Fruit fly (Drosophila melanogaster): ENCODE results near the gene CG14857.

CG14857 gene

dm6 chr3R:14801407-14801806 is at the start of gene CG14857:
TSS of gene CG14857 (plus strand) at chr3R:14801773.
- TF ChIP-seq cic (GFP tag; optimal IDR thresholded peaks at IDR 0.05) (peak; percentile 70), kay (GFP tag; ENCODE audit: borderline replicate concordance) (peak; percentile 49), Crg-1 (GFP tag; optimal IDR thresholded peaks at IDR 0.05) (no peak), CG33017 (tag; optimal IDR thresholded peaks at IDR 0.05) (peak; percentile 12), Mnt (GFP tag; optimal IDR thresholded peaks at IDR 0.05) (peak; percentile 45), Clk (GFP tag; optimal IDR thresholded peaks at IDR 0.05) (no peak), CG11617 (GFP tag; optimal IDR thresholded peaks at IDR 0.05) (no peak), CG12768 (GFP tag; optimal IDR thresholded peaks at IDR 0.05) (peak; percentile 52), CG7101 (tag; optimal IDR thresholded peaks at IDR 0.05) (no peak)

dm6 chr3R:14754360-14754759 is 47.2 kb upstream of the CG14857 start, which contains the start of gene CG7362:
TSS of gene CG7362 (minus strand) at chr3R:14754460.
- peak; percentile 87 for TF ChIP-seq kay (GFP tag; ENCODE audit: borderline replicate concordance)
- TF ChIP-seq tj (GFP tag; optimal IDR thresholded peaks at IDR 0.05) = no peak

DNA sequence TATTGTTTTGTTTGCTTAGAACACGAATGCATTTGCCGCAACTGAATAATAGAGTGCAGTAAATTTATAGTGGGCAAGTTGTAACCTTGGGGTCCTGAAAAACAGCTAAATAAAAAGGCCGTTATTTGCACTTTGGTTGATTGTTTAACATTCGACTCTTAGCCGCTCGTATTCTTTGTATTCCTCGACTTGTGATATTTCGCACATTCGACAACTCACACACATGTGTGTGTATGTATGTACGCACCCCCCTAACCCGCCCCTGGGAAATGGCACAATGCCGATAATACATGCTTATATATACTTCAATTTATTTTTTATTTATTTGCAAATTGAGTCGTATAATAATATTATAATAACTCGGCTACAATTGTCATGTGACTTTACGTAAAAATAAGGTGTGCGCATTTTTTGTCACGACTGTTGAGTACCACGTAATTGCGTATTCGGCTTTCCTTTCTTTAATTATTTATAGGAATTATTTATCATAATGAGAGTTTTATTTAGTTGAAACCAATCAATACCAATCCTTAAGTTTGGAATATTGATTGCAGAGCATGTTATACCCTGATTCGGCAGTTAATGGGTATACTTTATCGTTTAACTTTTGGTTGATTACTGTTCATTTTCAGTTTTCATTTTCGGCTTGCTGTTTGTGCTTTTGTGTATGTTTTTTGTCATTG is 46.6 kb upstream of the CG14857 start:
- TF ChIP-seq ovo (GFP tag; optimal IDR thresholded peaks at IDR 0.05) = no peak
- TF ChIP-seq CG7045 (GFP tag; optimal IDR thresholded peaks at IDR 0.05) = no peak
- no peak for TF ChIP-seq Hr96 (GFP tag; optimal IDR thresholded peaks at IDR 0.05)
- no peak for TF ChIP-seq CG1620 (GFP tag; optimal IDR thresholded peaks at IDR 0.05)
- TF ChIP-seq Clk (GFP tag; optimal IDR thresholded peaks at IDR 0.05) = no peak
- TF ChIP-seq CG5204 (GFP tag; optimal IDR thresholded peaks at IDR 0.05) = no peak
- TF ChIP-seq kay (GFP tag; ENCODE audit: borderline replicate concordance) = no peak
- TF ChIP-seq CG33017 (tag; optimal IDR thresholded peaks at IDR 0.05) = peak; percentile 48
- TF ChIP-seq tj (GFP tag; optimal IDR thresholded peaks at IDR 0.05) = peak; percentile 74
- TF ChIP-seq bab1 (GFP tag; optimal IDR thresholded peaks at IDR 0.05) = peak; percentile 92
- peak; percentile 50 for TF ChIP-seq CG12768 (GFP tag; optimal IDR thresholded peaks at IDR 0.05)
- no peak for TF ChIP-seq toe (GFP tag; optimal IDR thresholded peaks at IDR 0.05)
- peak; percentile 59 for TF ChIP-seq CG7101 (tag; optimal IDR thresholded peaks at IDR 0.05)
- TF ChIP-seq cnc (optimal IDR thresholded peaks at IDR 0.05) = no peak
- TF ChIP-seq CG14711 (tag; optimal IDR thresholded peaks at IDR 0.05) = peak; percentile 73
- peak; percentile 47 for TF ChIP-seq cic (GFP tag; optimal IDR thresholded peaks at IDR 0.05)
- no peak for TF ChIP-seq Crg-1 (GFP tag; optimal IDR thresholded peaks at IDR 0.05)
- TF ChIP-seq pad (GFP tag; optimal IDR thresholded peaks at IDR 0.05) = peak; percentile 37
- TF ChIP-seq CG11617 (GFP tag; optimal IDR thresholded peaks at IDR 0.05) = no peak
- TF ChIP-seq Mnt (GFP tag; optimal IDR thresholded peaks at IDR 0.05) = no peak

dm6 chr3R:14756040-14756439 is 45.5 kb upstream of the CG14857 start:
- TF ChIP-seq CG12768 (GFP tag; optimal IDR thresholded peaks at IDR 0.05) (no peak), CG7101 (tag; optimal IDR thresholded peaks at IDR 0.05) (no peak), Crg-1 (GFP tag; optimal IDR thresholded peaks at IDR 0.05) (no peak), cic (GFP tag; optimal IDR thresholded peaks at IDR 0.05) (peak; percentile 40)

- TF ChIP-seq Hr96 (GFP tag; optimal IDR thresholded peaks at IDR 0.05) = no peak
- TF ChIP-seq CG33017 (tag; optimal IDR thresholded peaks at IDR 0.05) = no peak
- no peak for TF ChIP-seq bab1 (GFP tag; optimal IDR thresholded peaks at IDR 0.05)
- no peak for TF ChIP-seq toe (GFP tag; optimal IDR thresholded peaks at IDR 0.05)
- TF ChIP-seq CG7045 (GFP tag; optimal IDR thresholded peaks at IDR 0.05) = no peak
- no peak for TF ChIP-seq Crg-1 (GFP tag; optimal IDR thresholded peaks at IDR 0.05)
- no peak for TF ChIP-seq kay (GFP tag; ENCODE audit: borderline replicate concordance)
- no peak for TF ChIP-seq Clk (GFP tag; optimal IDR thresholded peaks at IDR 0.05)
- no peak for TF ChIP-seq CG5204 (GFP tag; optimal IDR thresholded peaks at IDR 0.05)
- no peak for TF ChIP-seq CG11617 (GFP tag; optimal IDR thresholded peaks at IDR 0.05)
- TF ChIP-seq Mnt (GFP tag; optimal IDR thresholded peaks at IDR 0.05) = no peak
- no peak for TF ChIP-seq pad (GFP tag; optimal IDR thresholded peaks at IDR 0.05)
Measured at dm6 chr3R:14758331-14758730, 43.2 kb upstream of the CG14857 start.

DNA sequence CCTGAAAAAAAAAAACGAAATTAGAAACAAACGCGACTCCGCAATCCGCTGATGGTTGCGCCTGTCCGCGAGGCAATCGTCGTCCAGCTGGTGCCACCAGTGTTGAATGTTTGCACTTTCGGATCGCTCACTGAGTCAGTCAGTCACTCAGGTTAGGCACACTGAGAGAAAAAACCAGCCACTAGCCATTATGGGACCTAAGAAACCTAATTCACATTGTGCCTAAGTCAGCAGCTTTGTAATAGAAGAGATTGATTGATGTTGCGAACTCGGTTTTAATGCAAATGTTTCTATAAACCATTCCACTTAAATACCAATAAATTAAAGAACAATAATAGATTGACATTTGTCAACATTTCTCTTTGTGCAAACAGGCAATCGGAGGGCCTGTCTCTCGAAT is 40.5 kb upstream of the CG14857 start:
- TF ChIP-seq cic (GFP tag; optimal IDR thresholded peaks at IDR 0.05) (no peak), Hr96 (GFP tag; optimal IDR thresholded peaks at IDR 0.05) (no peak), cnc (optimal IDR thresholded peaks at IDR 0.05) (no peak), toe (GFP tag; optimal IDR thresholded peaks at IDR 0.05) (no peak), CG11617 (GFP tag; optimal IDR thresholded peaks at IDR 0.05) (no peak)

DNA sequence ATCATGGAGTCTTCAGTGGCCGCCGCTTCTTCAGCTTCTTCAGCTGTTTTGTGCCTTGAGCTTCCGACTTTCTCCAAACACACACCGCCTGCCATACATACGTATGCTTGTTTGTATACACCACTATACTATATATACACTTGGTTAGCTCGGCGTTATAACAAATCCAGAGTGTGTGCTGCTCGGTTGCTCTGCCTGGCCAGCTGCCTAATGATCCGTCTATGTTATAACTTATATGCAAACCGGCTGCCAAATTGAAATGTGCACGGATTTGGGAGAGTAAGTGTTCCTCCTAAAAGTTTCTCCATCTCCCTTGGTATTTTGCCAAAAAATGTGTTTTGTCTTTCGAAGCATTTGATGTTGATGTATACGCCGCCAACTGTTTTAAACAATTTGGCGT is 38.1 kb upstream of the CG14857 start:
- no peak for TF ChIP-seq Clk (GFP tag; optimal IDR thresholded peaks at IDR 0.05)
- TF ChIP-seq cnc (optimal IDR thresholded peaks at IDR 0.05) = no peak
- no peak for TF ChIP-seq cic (GFP tag; optimal IDR thresholded peaks at IDR 0.05)

dm6 chr3R:14764131-14764530 is 37.4 kb upstream of the CG14857 start:
- TF ChIP-seq kay (GFP tag; ENCODE audit: borderline replicate concordance) = no peak
- no peak for TF ChIP-seq CG7101 (tag; optimal IDR thresholded peaks at IDR 0.05)
- no peak for TF ChIP-seq CG7045 (GFP tag; optimal IDR thresholded peaks at IDR 0.05)
- no peak for TF ChIP-seq CG14711 (tag; optimal IDR thresholded peaks at IDR 0.05)
- no peak for TF ChIP-seq CG11617 (GFP tag; optimal IDR thresholded peaks at IDR 0.05)
- TF ChIP-seq toe (GFP tag; optimal IDR thresholded peaks at IDR 0.05) = no peak
- TF ChIP-seq cnc (optimal IDR thresholded peaks at IDR 0.05) = no peak
- no peak for TF ChIP-seq ovo (GFP tag; optimal IDR thresholded peaks at IDR 0.05)
- no peak for TF ChIP-seq Clk (GFP tag; optimal IDR thresholded peaks at IDR 0.05)
- no peak for TF ChIP-seq cic (GFP tag; optimal IDR thresholded peaks at IDR 0.05)
- TF ChIP-seq Crg-1 (GFP tag; optimal IDR thresholded peaks at IDR 0.05) = no peak
- TF ChIP-seq tj (GFP tag; optimal IDR thresholded peaks at IDR 0.05) = no peak
- TF ChIP-seq CG1620 (GFP tag; optimal IDR thresholded peaks at IDR 0.05) = no peak
- TF ChIP-seq CG12768 (GFP tag; optimal IDR thresholded peaks at IDR 0.05) = no peak
- TF ChIP-seq Mnt (GFP tag; optimal IDR thresholded peaks at IDR 0.05) = no peak
- no peak for TF ChIP-seq Hr96 (GFP tag; optimal IDR thresholded peaks at IDR 0.05)
- no peak for TF ChIP-seq CG33017 (tag; optimal IDR thresholded peaks at IDR 0.05)
- TF ChIP-seq pad (GFP tag; optimal IDR thresholded peaks at IDR 0.05) = no peak
